Worm (Caenorhabditis elegans): ENCODE data around the gene ZK1127.4.

ZK1127.4 gene

ce11 chrII:7053649-7054048, at the start of gene ZK1127.4:
TSS of gene ZK1127.4 (plus strand) at chrII:7053949.
- no peak for TF ChIP-seq klf-2 (GFP tag; conservative IDR thresholded peaks at IDR 0.05)
- TF ChIP-seq T22C8.4 (GFP tag; IDR thresholded peaks at IDR 0.05), result no peak
- no peak for TF ChIP-seq ref-1 (GFP tag; conservative IDR thresholded peaks at IDR 0.05)
- TF ChIP-seq ztf-29 (GFP tag; IDR thresholded peaks at IDR 0.05), result no peak
- no peak for TF ChIP-seq med-1 (GFP tag; optimal IDR thresholded peaks at IDR 0.05; ENCODE audit: insufficient read depth)
- TF ChIP-seq flt-1 (GFP tag; IDR thresholded peaks at IDR 0.05), result no peak

- TF ChIP-seq T22C8.4 (GFP tag; IDR thresholded peaks at IDR 0.05), result no peak
- TF ChIP-seq ztf-23 (GFP tag; IDR thresholded peaks at IDR 0.05), result no peak
- no peak for TF ChIP-seq tab-1 (GFP tag; IDR thresholded peaks at IDR 0.05)
- no peak for TF ChIP-seq ref-1 (GFP tag; conservative IDR thresholded peaks at IDR 0.05)
- TF ChIP-seq cog-1 (tag; optimal IDR thresholded peaks at IDR 0.05), result no peak
- no peak for TF ChIP-seq med-1 (GFP tag; optimal IDR thresholded peaks at IDR 0.05; ENCODE audit: insufficient read depth)
- no peak for TF ChIP-seq klf-2 (GFP tag; conservative IDR thresholded peaks at IDR 0.05)
- no peak for TF ChIP-seq ztf-29 (GFP tag; IDR thresholded peaks at IDR 0.05)
Measured at ce11 chrII:7012592-7012991, 41.2 kb upstream of the ZK1127.4 start, which contains the start of gene sqv-7. TSS of gene sqv-7 (minus strand) at chrII:7012692.

- TF ChIP-seq ztf-23 (GFP tag; IDR thresholded peaks at IDR 0.05), result no peak
- peak; percentile 10 for TF ChIP-seq med-1 (GFP tag; optimal IDR thresholded peaks at IDR 0.05; ENCODE audit: insufficient read depth)
Measured at ce11 chrII:7022370-7023001, 31.3 kb upstream of the ZK1127.4 start, which contains the start of the genes lst-6 and lst-5. TSS of gene lst-6 (minus strand) at chrII:7022509. TSS of gene lst-5 (plus strand) at chrII:7022913.

ce11 chrII:7024897-7025852, 28.6 kb upstream of the ZK1127.4 start, which contains the start of gene znf-598:
TSS of gene znf-598 (plus strand) at chrII:7025802.
- TF ChIP-seq med-1 (GFP tag; optimal IDR thresholded peaks at IDR 0.05; ENCODE audit: insufficient read depth) (no peak), cog-1 (tag; optimal IDR thresholded peaks at IDR 0.05) (peak; percentile 4), ztf-29 (GFP tag; IDR thresholded peaks at IDR 0.05) (no peak)

- TF ChIP-seq ztf-23 (GFP tag; IDR thresholded peaks at IDR 0.05), result no peak
- TF ChIP-seq klf-2 (GFP tag; conservative IDR thresholded peaks at IDR 0.05), result no peak
- no peak for TF ChIP-seq ref-1 (GFP tag; conservative IDR thresholded peaks at IDR 0.05)
- TF ChIP-seq cog-1 (tag; optimal IDR thresholded peaks at IDR 0.05), result no peak
- no peak for TF ChIP-seq med-1 (GFP tag; optimal IDR thresholded peaks at IDR 0.05; ENCODE audit: insufficient read depth)
- no peak for TF ChIP-seq T22C8.4 (GFP tag; IDR thresholded peaks at IDR 0.05)
- TF ChIP-seq tab-1 (GFP tag; IDR thresholded peaks at IDR 0.05), result no peak
- no peak for TF ChIP-seq flt-1 (GFP tag; IDR thresholded peaks at IDR 0.05)
- no peak for TF ChIP-seq ztf-29 (GFP tag; IDR thresholded peaks at IDR 0.05)
Measured at ce11 chrII:7029524-7029923, 24.2 kb upstream of the ZK1127.4 start.

- no peak for TF ChIP-seq cog-1 (tag; optimal IDR thresholded peaks at IDR 0.05)
- no peak for TF ChIP-seq ztf-29 (GFP tag; IDR thresholded peaks at IDR 0.05)
- no peak for TF ChIP-seq T22C8.4 (GFP tag; IDR thresholded peaks at IDR 0.05)
- TF ChIP-seq ztf-23 (GFP tag; IDR thresholded peaks at IDR 0.05), result no peak
- no peak for TF ChIP-seq flt-1 (GFP tag; IDR thresholded peaks at IDR 0.05)
- TF ChIP-seq med-1 (GFP tag; optimal IDR thresholded peaks at IDR 0.05; ENCODE audit: insufficient read depth), result no peak
- TF ChIP-seq klf-2 (GFP tag; conservative IDR thresholded peaks at IDR 0.05), result no peak
- no peak for TF ChIP-seq ref-1 (GFP tag; conservative IDR thresholded peaks at IDR 0.05)
- no peak for TF ChIP-seq tab-1 (GFP tag; IDR thresholded peaks at IDR 0.05)
Measured at ce11 chrII:7031137-7031697, 22.5 kb upstream of the ZK1127.4 start.

- no peak for TF ChIP-seq ztf-23 (GFP tag; IDR thresholded peaks at IDR 0.05)
- TF ChIP-seq cog-1 (tag; optimal IDR thresholded peaks at IDR 0.05), result no peak
- no peak for TF ChIP-seq ztf-29 (GFP tag; IDR thresholded peaks at IDR 0.05)
- TF ChIP-seq ref-1 (GFP tag; conservative IDR thresholded peaks at IDR 0.05), result no peak
- no peak for TF ChIP-seq flt-1 (GFP tag; IDR thresholded peaks at IDR 0.05)
- no peak for TF ChIP-seq klf-2 (GFP tag; conservative IDR thresholded peaks at IDR 0.05)
- TF ChIP-seq tab-1 (GFP tag; IDR thresholded peaks at IDR 0.05), result no peak
- TF ChIP-seq T22C8.4 (GFP tag; IDR thresholded peaks at IDR 0.05), result no peak
- no peak for TF ChIP-seq med-1 (GFP tag; optimal IDR thresholded peaks at IDR 0.05; ENCODE audit: insufficient read depth)
Measured at ce11 chrII:7037659-7038342, 15.9 kb upstream of the ZK1127.4 start, which contains the start of gene cin-4. TSS of gene cin-4 (plus strand) at chrII:7038292.

ce11 chrII:7042090-7042489, 11.7 kb upstream of the ZK1127.4 start:
- TF ChIP-seq tab-1 (GFP tag; IDR thresholded peaks at IDR 0.05), result peak; percentile 15; the same call in 1 of the 2 replicates
- TF ChIP-seq ref-1 (GFP tag; conservative IDR thresholded peaks at IDR 0.05), result 0 out of 2 replicates have a peak, but pooled peaks have one; percentile 34
- peak; percentile 49; the same call in 1 of the 2 replicates for TF ChIP-seq ztf-23 (GFP tag; IDR thresholded peaks at IDR 0.05)
- peak; percentile 72; the same call in 1 of the 2 replicates for TF ChIP-seq flt-1 (GFP tag; IDR thresholded peaks at IDR 0.05)
- TF ChIP-seq klf-2 (GFP tag; conservative IDR thresholded peaks at IDR 0.05), result 0 out of 2 replicates have a peak, but pooled peaks have one; percentile 19

- TF ChIP-seq med-1 (GFP tag; optimal IDR thresholded peaks at IDR 0.05; ENCODE audit: insufficient read depth) (no peak), tab-1 (GFP tag; IDR thresholded peaks at IDR 0.05) (0 out of 2 replicates have a peak, but pooled peaks have one; percentile 59)
Measured at ce11 chrII:7049470-7049869, 4.3 kb upstream of the ZK1127.4 start.
